Worm (Caenorhabditis elegans): ENCODE results near the gene T22D1.5.

The T22D1.5 gene

DNA sequence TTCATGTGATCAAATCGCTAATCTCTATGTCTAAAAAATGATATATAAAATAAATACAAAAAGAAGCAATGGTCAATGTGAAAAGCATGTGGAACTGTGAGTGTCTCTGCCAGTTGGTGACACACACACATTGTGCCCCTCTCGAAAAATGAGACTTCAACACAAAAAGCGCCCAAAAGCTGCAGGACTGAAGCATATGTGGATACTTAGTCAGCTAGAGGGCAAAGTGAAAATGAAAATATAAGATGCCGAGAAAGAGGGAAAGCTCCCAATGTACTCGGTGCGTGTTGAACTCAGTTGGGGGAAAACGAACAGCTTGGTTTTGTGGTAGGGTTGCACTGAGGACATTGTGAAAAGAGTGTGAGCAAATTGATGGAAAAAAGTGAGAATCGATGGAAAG lies 22.6 kb upstream of the T22D1.5 start (continued):
- TF ChIP-seq hlh-30 (tag; optimal IDR thresholded peaks at IDR 0.05; ENCODE audit: insufficient read depth) (peak; percentile 62), nhr-77 (tag; optimal IDR thresholded peaks at IDR 0.05) (no peak), ctbp-1 (GFP tag; IDR thresholded peaks at IDR 0.05) (peak; percentile 36; the same call in 1 of the 2 replicates), lin-38 (GFP tag; IDR thresholded peaks at IDR 0.05) (0 out of 2 replicates have a peak, but pooled peaks have one; percentile 10), dmd-6 (GFP tag; IDR thresholded peaks at IDR 0.05) (peak; percentile 77), ceh-20 (GFP tag; IDR thresholded peaks at IDR 0.05) (0 out of 2 replicates have a peak, but pooled peaks have one; percentile 63), dve-1 (tag; optimal IDR thresholded peaks at IDR 0.05; ENCODE audit: insufficient read depth) (peak; percentile 12), saeg-2 (GFP tag; IDR thresholded peaks at IDR 0.05) (no peak), F37D6.2 (tag; optimal IDR thresholded peaks at IDR 0.05) (peak; percentile 55), nhr-76 (tag; optimal IDR thresholded peaks at IDR 0.05) (no peak), dmd-9 (GFP tag; IDR thresholded peaks at IDR 0.05) (no peak), mdl-1 (tag; optimal IDR thresholded peaks at IDR 0.05) (peak in 1 of 2 experiments; percentile 53), mxl-2 (GFP tag; conservative IDR thresholded peaks at IDR 0.05) (peak; percentile 85), sdz-12 (GFP tag; optimal IDR thresholded peaks at IDR 0.05) (no peak), Y105C5A.15 (GFP tag; IDR thresholded peaks at IDR 0.05) (no peak), set-16 (GFP tag; IDR thresholded peaks at IDR 0.05) (no peak), zip-2 (tag; optimal IDR thresholded peaks at IDR 0.05) (no peak), pqm-1 (tag; optimal IDR thresholded peaks at IDR 0.05) (no peak), lin-1 (GFP tag; IDR thresholded peaks at IDR 0.05) (no peak), tra-1 (GFP tag; IDR thresholded peaks at IDR 0.05) (no peak), F44E2.7 (GFP tag; IDR thresholded peaks at IDR 0.05) (no peak), lin-15B (tag; optimal IDR thresholded peaks at IDR 0.05) (no peak), fos-1 (tag; optimal IDR thresholded peaks at IDR 0.05) (no peak), vab-7 (GFP tag; IDR thresholded peaks at IDR 0.05) (no peak), lin-39 (tag; optimal IDR thresholded peaks at IDR 0.05) (no peak), skn-1 (tag; optimal IDR thresholded peaks at IDR 0.05) (no peak), gei-8 (GFP tag; optimal IDR thresholded peaks at IDR 0.05) (no peak), hif-1 (tag; optimal IDR thresholded peaks at IDR 0.05) (peak in 1 of 2 experiments; percentile 60), ceh-82 (tag; optimal IDR thresholded peaks at IDR 0.05) (no peak), nhr-48 (tag; optimal IDR thresholded peaks at IDR 0.05) (peak; percentile 98), mep-1 (tag; optimal IDR thresholded peaks at IDR 0.05) (peak; percentile 69), daf-16 (GFP tag; optimal IDR thresholded peaks at IDR 0.05) (peak in 1 of 2 experiments; percentile 54), daf-16 (tag; optimal IDR thresholded peaks at IDR 0.05) (no peak), ZK546.5 (tag; optimal IDR thresholded peaks at IDR 0.05) (no peak), ztf-11 (tag; optimal IDR thresholded peaks at IDR 0.05) (no peak), spr-1 (tag; optimal IDR thresholded peaks at IDR 0.05) (no peak), lin-13 (GFP tag; optimal IDR thresholded peaks at IDR 0.05) (no peak), nhr-41 (GFP tag; IDR thresholded peaks at IDR 0.05) (no peak), tag-97 (GFP tag; IDR thresholded peaks at IDR 0.05) (no peak), zip-11 (GFP tag; IDR thresholded peaks at IDR 0.05) (no peak), unc-130 (GFP tag; optimal IDR thresholded peaks at IDR 0.05) (no peak), hmg-1.1 (GFP tag; IDR thresholded peaks at IDR 0.05) (peak; percentile 48; the same call in 1 of the 2 replicates), F26F4.8 (GFP tag; conservative IDR thresholded peaks at IDR 0.05) (no peak), nhr-10 (tag; optimal IDR thresholded peaks at IDR 0.05) (no peak), F10B5.3 (tag; optimal IDR thresholded peaks at IDR 0.05) (no peak), mxl-3 (GFP tag; optimal IDR thresholded peaks at IDR 0.05) (no peak), duxl-1 (tag; optimal IDR thresholded peaks at IDR 0.05; ENCODE audit: poor library complexity) (no peak)
